Fruit fly (Drosophila melanogaster): ENCODE measurements around the gene CG31088.

Gene CG31088

DNA sequence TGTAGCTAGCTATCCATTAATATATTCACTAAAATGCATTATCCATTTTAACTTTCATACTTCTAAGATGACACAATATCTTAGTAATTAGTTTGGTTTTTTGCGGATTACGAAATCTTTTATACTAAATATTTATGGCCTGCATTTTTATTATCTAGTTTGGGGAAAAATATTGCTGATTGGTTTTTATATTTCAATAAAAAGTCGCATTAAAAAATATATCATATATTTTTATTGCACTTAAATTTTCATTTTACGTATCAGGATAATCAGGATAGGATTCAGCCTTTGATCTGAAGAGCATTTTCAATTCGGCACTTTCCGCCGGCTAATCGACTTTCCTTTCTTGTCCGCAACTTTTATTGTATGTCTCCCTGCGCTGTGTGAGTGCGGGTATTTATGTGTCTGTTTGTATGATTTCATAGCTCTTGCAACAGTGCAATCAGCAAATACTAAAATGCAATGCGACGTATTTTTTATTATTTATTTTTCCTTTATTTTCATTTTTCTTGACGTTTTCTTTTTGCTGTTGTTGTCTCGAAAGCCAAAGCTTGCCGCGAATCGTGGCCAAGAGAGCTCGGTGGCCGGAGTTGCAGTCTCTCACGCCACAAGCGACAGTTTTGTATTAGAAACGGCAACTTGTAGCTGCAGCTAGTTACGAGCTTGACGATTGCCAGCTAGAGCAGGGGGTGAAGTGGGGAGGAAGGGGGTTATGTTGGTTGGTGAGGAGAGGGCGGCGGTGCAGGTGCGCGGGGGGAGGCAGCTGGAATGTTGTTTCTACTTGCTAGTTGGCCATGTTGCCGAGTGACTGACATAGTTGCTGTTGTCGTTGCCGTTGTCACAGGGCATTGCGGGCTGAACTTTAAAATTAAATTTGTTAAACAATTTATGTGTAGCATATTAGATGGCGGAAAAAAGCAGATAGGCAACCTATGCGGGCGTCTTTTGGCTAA is 27.8 kb downstream of the CG31088 start:
- no peak for TF ChIP-seq lola (GFP tag; optimal IDR thresholded peaks at IDR 0.05)

DNA sequence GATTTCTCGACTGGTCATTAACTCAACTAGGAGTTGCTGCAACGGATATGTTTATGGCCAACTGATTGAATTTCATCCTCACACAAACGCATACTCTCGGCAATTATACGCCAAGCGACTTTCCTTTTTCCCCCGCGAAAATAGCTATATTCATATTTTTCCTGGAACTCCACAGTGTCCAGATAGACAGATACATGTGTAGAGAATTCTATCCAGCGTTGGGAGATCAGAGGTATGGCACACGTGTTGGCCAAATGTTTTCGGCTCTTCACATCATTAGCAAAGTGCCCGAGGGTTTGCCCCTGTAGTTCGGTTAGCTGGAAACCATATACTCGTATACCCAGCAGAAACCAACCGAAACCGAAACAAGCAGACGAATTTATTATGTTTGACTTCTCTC is 29.0 kb downstream of the CG31088 start:
- no peak for TF ChIP-seq tai (GFP tag; optimal IDR thresholded peaks at IDR 0.05)
- TF ChIP-seq Hr83 (GFP tag; optimal IDR thresholded peaks at IDR 0.05; ENCODE audit: poor library complexity, severe bottlenecking), result no peak
- TF ChIP-seq Hr78 (GFP tag; optimal IDR thresholded peaks at IDR 0.05), result no peak
- TF ChIP-seq usp (GFP tag; optimal IDR thresholded peaks at IDR 0.05), result no peak
- TF ChIP-seq sv (GFP tag; optimal IDR thresholded peaks at IDR 0.05), result no peak
- TF ChIP-seq Dif (GFP tag; optimal IDR thresholded peaks at IDR 0.05; ENCODE audit: partially characterized antibody), result no peak
- no peak for TF ChIP-seq ey (GFP tag; optimal IDR thresholded peaks at IDR 0.05)
- TF ChIP-seq dmrt93B (GFP tag; optimal IDR thresholded peaks at IDR 0.05), result no peak
- no peak for TF ChIP-seq GATAd (GFP tag; optimal IDR thresholded peaks at IDR 0.05)
- no peak for TF ChIP-seq HLH106 (tag; optimal IDR thresholded peaks at IDR 0.05)
- TF ChIP-seq Mio (GFP tag; optimal IDR thresholded peaks at IDR 0.05), result no peak
- TF ChIP-seq dsf (GFP tag; optimal IDR thresholded peaks at IDR 0.05; ENCODE audit: borderline replicate concordance), result no peak
- no peak for TF ChIP-seq lola (GFP tag; optimal IDR thresholded peaks at IDR 0.05)

DNA sequence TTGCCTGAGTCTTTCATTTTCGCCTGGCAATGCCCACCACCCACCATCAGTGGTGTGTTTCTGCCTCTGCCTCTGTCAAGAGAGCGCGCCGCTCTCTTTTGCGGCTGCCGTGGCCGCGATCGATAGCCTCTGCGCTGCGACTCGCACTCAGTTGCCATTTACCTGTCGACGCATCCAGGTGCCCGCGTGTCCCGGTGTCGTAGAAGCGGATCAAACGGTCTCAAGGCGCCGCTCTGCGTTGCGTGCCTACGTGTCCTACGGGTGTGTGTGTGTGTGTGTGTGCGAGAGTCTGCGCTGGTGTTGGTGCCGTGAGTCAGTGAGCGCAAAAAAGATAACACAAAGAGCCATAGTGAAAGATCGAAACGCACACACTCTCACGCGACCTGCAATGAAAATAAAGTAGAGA is 30.0 kb downstream of the CG31088 start, which contains the start of gene Fbxl7:
Gene Fbxl7 (plus strand): TSS at position 148 of the 406 bp plus-strand sequence.
- peak; percentile 56 for TF ChIP-seq Jra (GFP tag; optimal IDR thresholded peaks at IDR 0.05)
- no peak for TF ChIP-seq Abd-B (GFP tag; optimal IDR thresholded peaks at IDR 0.05)
- TF ChIP-seq Dif (GFP tag; optimal IDR thresholded peaks at IDR 0.05; ENCODE audit: partially characterized antibody), result peak; percentile 46
- TF ChIP-seq Sp1 (GFP tag; optimal IDR thresholded peaks at IDR 0.05), result no peak
- TF ChIP-seq ey (GFP tag; optimal IDR thresholded peaks at IDR 0.05), result no peak
- no peak for TF ChIP-seq pan (optimal IDR thresholded peaks at IDR 0.05)
- peak; percentile 55 to 72 for TF ChIP-seq dl (GFP tag; optimal IDR thresholded peaks at IDR 0.05; ENCODE audit: insufficient read depth in 1 of 2, partially characterized antibody in 2 of 2)
- TF ChIP-seq h (GFP tag; optimal IDR thresholded peaks at IDR 0.05), result peak; percentile 48
- TF ChIP-seq Dfd (GFP tag; optimal IDR thresholded peaks at IDR 0.05), result peak; percentile 34
- TF ChIP-seq dsf (GFP tag; optimal IDR thresholded peaks at IDR 0.05; ENCODE audit: borderline replicate concordance), result no peak
- peak; percentile 2 for TF ChIP-seq CrebA (GFP tag; optimal IDR thresholded peaks at IDR 0.05; ENCODE audit: borderline replicate concordance)
- TF ChIP-seq usp (GFP tag; optimal IDR thresholded peaks at IDR 0.05), result no peak
- no peak for TF ChIP-seq Rel (GFP tag; optimal IDR thresholded peaks at IDR 0.05)
- TF ChIP-seq Rel (tag; optimal IDR thresholded peaks at IDR 0.05), result peak; percentile 11
- TF ChIP-seq fru (GFP tag; optimal IDR thresholded peaks at IDR 0.05), result peak; percentile 15
- TF ChIP-seq CG32264 (GFP tag; optimal IDR thresholded peaks at IDR 0.05), result no peak
- no peak for TF ChIP-seq sv (GFP tag; optimal IDR thresholded peaks at IDR 0.05)
- TF ChIP-seq HLH106 (tag; optimal IDR thresholded peaks at IDR 0.05), result no peak
- no peak for TF ChIP-seq br (GFP tag; optimal IDR thresholded peaks at IDR 0.05)
- peak; percentile 8 for TF ChIP-seq rgr (GFP tag; optimal IDR thresholded peaks at IDR 0.05)
- TF ChIP-seq foxo (GFP tag; optimal IDR thresholded peaks at IDR 0.05), result peak in 1 of 2 experiments; percentile 8
- no peak for TF ChIP-seq brk (GFP tag; optimal IDR thresholded peaks at IDR 0.05)
- TF ChIP-seq lola (GFP tag; optimal IDR thresholded peaks at IDR 0.05), result no peak
- TF ChIP-seq Hr83 (GFP tag; optimal IDR thresholded peaks at IDR 0.05; ENCODE audit: poor library complexity, severe bottlenecking), result peak; percentile 78
- TF ChIP-seq Mio (GFP tag; optimal IDR thresholded peaks at IDR 0.05), result no peak

DNA sequence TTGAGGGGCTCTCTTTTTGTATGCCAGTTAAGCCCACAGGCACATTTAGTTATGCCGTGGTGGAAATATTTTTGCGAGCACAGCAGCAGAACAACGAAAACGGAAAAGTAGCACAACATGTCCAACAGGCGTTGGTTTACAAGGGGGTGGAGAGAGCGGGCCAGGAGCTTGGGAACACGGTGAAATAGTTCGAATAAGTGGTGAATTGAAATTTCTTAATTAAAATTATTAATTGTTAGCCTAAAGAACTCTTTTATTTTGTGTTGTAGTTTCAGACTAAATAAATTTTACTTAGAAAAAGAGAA is 30.6 kb downstream of the CG31088 start:
- TF ChIP-seq N (GFP tag; optimal IDR thresholded peaks at IDR 0.05), result no peak
- TF ChIP-seq sv (GFP tag; optimal IDR thresholded peaks at IDR 0.05), result no peak

Measured in whole organism, wandering third instar larva.